Worm (Caenorhabditis elegans) whole organism, L4 larva: ENCODE results near the gene tig-2.

ENCODE experiments used
- F37D6.2 ChIP-seq: sonication (generic microtip); optimal IDR thresholded peaks from 2 replicates; lab custom pipeline; 2016; ENCODE audit warnings: mild to moderate bottlenecking, missing genetic modification characterization, missing compliant biosample characterization
- F44E2.7 ChIP-seq: fragments of 200-800 bp; sonication (Bioruptor generic); IDR thresholded peaks from 2 replicates; pipeline ENCODE4 v2.1.2; 2022; ENCODE audit warnings: missing genetic modification characterization, missing compliant biosample characterization
- F49E8.2 ChIP-seq: sonication (generic microtip); optimal IDR thresholded peaks from 2 replicates; lab custom pipeline; 2016; ENCODE audit warnings: missing compliant biosample characterization, mild to moderate bottlenecking, missing genetic modification characterization, borderline replicate concordance
- R02D3.7 ChIP-seq: fragments of 150-350 bp; sonication (generic microtip); optimal IDR thresholded peaks from 3 replicates; lab custom pipeline; 2014; ENCODE audit warnings: missing biosample characterization, missing genetic modification characterization
- Y105C5A.15 ChIP-seq: fragments of 200-800 bp; sonication (Bioruptor generic); IDR thresholded peaks from 2 replicates; pipeline ENCODE4 v1.3.6; 2022; ENCODE audit warnings: missing genetic modification characterization, missing compliant biosample characterization
- Y48G9A.11 ChIP-seq: fragments of 200-800 bp; sonication (Bioruptor generic); IDR thresholded peaks from 2 replicates; pipeline ENCODE4 v1.3.6; 2022; ENCODE audit warnings: missing genetic modification reagents, missing genetic modification characterization, missing compliant biosample characterization
- Y5F2A.4 ChIP-seq: fragments of 200-800 bp; sonication (Bioruptor generic); optimal IDR thresholded peaks from 2 replicates; lab custom pipeline; 2018; ENCODE audit warnings: mild to moderate bottlenecking, missing genetic modification characterization, missing compliant biosample characterization
- ZK546.5 ChIP-seq, 2 experiments: sonication (generic microtip); optimal IDR thresholded peaks; 2 replicates each; lab custom pipeline; 2017; ENCODE audit warnings: missing biosample characterization in 2 of 2, missing genetic modification characterization in 2 of 2
- aha-1 ChIP-seq: fragments of 150-350 bp; peaks from one replicate; lab custom pipeline; 2014; ENCODE audit warnings: missing biosample characterization, missing genetic modification characterization
- aly-2 ChIP-seq: sonication (generic microtip); optimal IDR thresholded peaks from 2 replicates; lab custom pipeline; 2018; ENCODE audit warnings: missing biosample characterization, missing genetic modification characterization
- ceh-20 ChIP-seq: fragments of 200-800 bp; sonication (Bioruptor generic); IDR thresholded peaks from 2 replicates; pipeline ENCODE4 v1.3.6; 2022; ENCODE audit warnings: missing genetic modification reagents, missing genetic modification characterization, missing compliant biosample characterization
- ceh-32 ChIP-seq: sonication (generic microtip); optimal IDR thresholded peaks from 2 replicates; lab custom pipeline; 2016; ENCODE audit warnings: mild to moderate bottlenecking, missing genetic modification characterization, missing compliant biosample characterization; ENCODE audit not compliant: poor library complexity
- ceh-44 ChIP-seq: fragments of 200-800 bp; sonication (Bioruptor generic); IDR thresholded peaks from 2 replicates; pipeline ENCODE4 v1.3.6; 2022; ENCODE audit warnings: missing genetic modification reagents, missing genetic modification characterization, missing compliant biosample characterization
- ceh-62 ChIP-seq: sonication (generic microtip); optimal IDR thresholded peaks from 2 replicates; lab custom pipeline; 2017; ENCODE audit warnings: missing biosample characterization, missing genetic modification characterization
- ceh-82 ChIP-seq: sonication (generic microtip); optimal IDR thresholded peaks from 2 replicates; lab custom pipeline; 2017; ENCODE audit warnings: missing biosample characterization, missing genetic modification characterization
- ctbp-1 ChIP-seq: fragments of 200-800 bp; sonication (Bioruptor generic); IDR thresholded peaks from 2 replicates; pipeline ENCODE4 v1.3.6; 2022; ENCODE audit warnings: missing genetic modification reagents, missing genetic modification characterization, missing compliant biosample characterization
- dmd-6 ChIP-seq: fragments of 200-800 bp; sonication (Bioruptor generic); IDR thresholded peaks from 2 replicates; pipeline ENCODE4 v1.3.6; 2022; ENCODE audit warnings: missing genetic modification reagents, missing genetic modification characterization, missing compliant biosample characterization
- dmd-9 ChIP-seq: fragments of 200-800 bp; sonication (Bioruptor generic); IDR thresholded peaks from 2 replicates; pipeline ENCODE4 v1.3.6; 2022; ENCODE audit warnings: missing genetic modification reagents, missing genetic modification characterization, missing compliant biosample characterization
- dve-1 ChIP-seq: sonication (generic microtip); optimal IDR thresholded peaks from 2 replicates; lab custom pipeline; 2017; ENCODE audit warnings: antibody characterized with exemption, mild to moderate bottlenecking, missing genetic modification characterization, missing compliant biosample characterization; ENCODE audit not compliant: insufficient read depth
- fkh-10 ChIP-seq: fragments of 150-350 bp; optimal IDR thresholded peaks from 2 replicates; lab custom pipeline; 2014; ENCODE audit warnings: missing biosample characterization, missing genetic modification reagents, missing genetic modification characterization
- fos-1 ChIP-seq: fragments of 150-350 bp; optimal IDR thresholded peaks from 2 replicates; lab custom pipeline; 2014; ENCODE audit warnings: missing biosample characterization, missing genetic modification characterization
- hif-1 ChIP-seq, 2 experiments: sonication (generic microtip); optimal IDR thresholded peaks; 2 replicates each; lab custom pipeline; 2016 to 2017; ENCODE audit warnings: missing compliant biosample characterization in 2 of 2, missing genetic modification characterization in 2 of 2, missing genetic modification reagents in 2 of 2, missing genotype in 2 of 2, mild to moderate bottlenecking in 1 of 2
- hlh-11 ChIP-seq: fragments of 200-800 bp; sonication (Bioruptor generic); optimal IDR thresholded peaks from 2 replicates; lab custom pipeline; 2018; ENCODE audit warnings: mild to moderate bottlenecking, missing genetic modification characterization, missing compliant biosample characterization
- hlh-30 ChIP-seq: sonication (generic microtip); optimal IDR thresholded peaks from 2 replicates; lab custom pipeline; 2017; ENCODE audit warnings: antibody characterized with exemption, mild to moderate bottlenecking, missing genetic modification characterization, missing compliant biosample characterization; ENCODE audit not compliant: insufficient read depth
- jun-1 ChIP-seq: fragments of 150-350 bp; optimal IDR thresholded peaks from 2 replicates; lab custom pipeline; 2014; ENCODE audit warnings: missing biosample characterization, missing genetic modification reagents, missing genetic modification characterization
- lin-1 ChIP-seq: fragments of 200-800 bp; sonication (Bioruptor generic); IDR thresholded peaks from 2 replicates; pipeline ENCODE4 v1.3.6; 2022; ENCODE audit warnings: missing genetic modification reagents, missing genetic modification characterization, missing compliant biosample characterization
- lin-13 ChIP-seq: fragments of 150-350 bp; optimal IDR thresholded peaks from 2 replicates; lab custom pipeline; 2014; ENCODE audit warnings: missing biosample characterization, missing genetic modification reagents, missing genetic modification characterization
- lin-39 ChIP-seq: fragments of 150-350 bp; optimal IDR thresholded peaks from 2 replicates; lab custom pipeline; 2014; ENCODE audit warnings: missing biosample characterization, missing genetic modification reagents, missing genetic modification characterization
- lir-3 ChIP-seq: sonication (generic microtip); optimal IDR thresholded peaks from 2 replicates; lab custom pipeline; 2016; ENCODE audit warnings: mild to moderate bottlenecking, missing genetic modification characterization, missing compliant biosample characterization
- lsy-2 ChIP-seq, 2 experiments: fragments of 150-350 bp in 1 of 2; sonication (generic microtip) in 1 of 2; optimal IDR thresholded peaks; 2 replicates each; lab custom pipeline; 2014 to 2017; ENCODE audit warnings: missing biosample characterization in 2 of 2, missing genetic modification characterization in 2 of 2
- mep-1 ChIP-seq: fragments of 150-350 bp; sonication (generic microtip); optimal IDR thresholded peaks from 3 replicates; lab custom pipeline; 2014; ENCODE audit warnings: missing biosample characterization, missing genetic modification characterization
- mes-2 ChIP-seq: sonication (generic microtip); optimal IDR thresholded peaks from 2 replicates; lab custom pipeline; 2016; ENCODE audit warnings: missing genotype, mild to moderate bottlenecking, missing genetic modification characterization, missing compliant biosample characterization; ENCODE audit not compliant: poor library complexity, severe bottlenecking
- mxl-3 ChIP-seq: fragments of 200-800 bp; sonication (Bioruptor generic); optimal IDR thresholded peaks from 2 replicates; lab custom pipeline; 2018; ENCODE audit warnings: mild to moderate bottlenecking, missing genetic modification characterization, missing compliant biosample characterization
- nhr-10 ChIP-seq: fragments of 150-350 bp; optimal IDR thresholded peaks from 2 replicates; lab custom pipeline; 2014; ENCODE audit warnings: missing biosample characterization, missing genetic modification characterization
- nhr-11 ChIP-seq: fragments of 150-350 bp; optimal IDR thresholded peaks from 2 replicates; lab custom pipeline; 2014; ENCODE audit warnings: missing biosample characterization, missing genetic modification characterization
- nhr-28 ChIP-seq: fragments of 150-350 bp; optimal IDR thresholded peaks from 2 replicates; lab custom pipeline; 2014; ENCODE audit warnings: missing biosample characterization, missing genetic modification characterization
- nhr-41 ChIP-seq: fragments of 200-800 bp; sonication (Bioruptor generic); IDR thresholded peaks from 2 replicates; pipeline ENCODE4 v1.3.6; 2022; ENCODE audit warnings: missing genetic modification reagents, missing genetic modification characterization, missing compliant biosample characterization
- nhr-42 ChIP-seq: fragments of 200-800 bp; sonication (Bioruptor generic); IDR thresholded peaks from 2 replicates; pipeline ENCODE4 v1.3.6; 2022; ENCODE audit warnings: missing genetic modification characterization, missing compliant biosample characterization
- php-3 ChIP-seq: fragments of 200-800 bp; sonication (Bioruptor generic); IDR thresholded peaks from 2 replicates; pipeline ENCODE4 v1.3.6; 2022; ENCODE audit warnings: missing genetic modification reagents, missing genetic modification characterization, missing compliant biosample characterization
- rbr-2 ChIP-seq: sonication (generic microtip); optimal IDR thresholded peaks from 2 replicates; lab custom pipeline; 2016; ENCODE audit warnings: missing genotype, missing genetic modification characterization, missing compliant biosample characterization
- saeg-2 ChIP-seq: fragments of 200-800 bp; sonication (Bioruptor generic); IDR thresholded peaks from 2 replicates; pipeline ENCODE4 v1.3.6; 2022; ENCODE audit warnings: missing genetic modification reagents, missing genetic modification characterization, missing compliant biosample characterization
- snpc-1.2 ChIP-seq: fragments of 200-800 bp; sonication (Bioruptor generic); IDR thresholded peaks from 2 replicates; pipeline ENCODE4 v1.3.6; 2022; ENCODE audit warnings: missing genetic modification reagents, missing genetic modification characterization, missing compliant biosample characterization
- spr-3 ChIP-seq: fragments of 200-800 bp; sonication (Bioruptor generic); optimal IDR thresholded peaks from 2 replicates; lab custom pipeline; 2018; ENCODE audit warnings: mild to moderate bottlenecking, missing genetic modification characterization, missing compliant biosample characterization
- tra-1 ChIP-seq: fragments of 200-800 bp; sonication (Bioruptor generic); IDR thresholded peaks from 2 replicates; pipeline ENCODE4 v1.3.6; 2022; ENCODE audit warnings: missing genetic modification reagents, missing genetic modification characterization, missing compliant biosample characterization
- unc-39 ChIP-seq: sonication (generic microtip); optimal IDR thresholded peaks from 2 replicates; lab custom pipeline; 2017; ENCODE audit warnings: missing biosample characterization, missing genetic modification characterization
- unc-62 ChIP-seq, 3 experiments: fragments of 150-350 bp in 1 of 3; sonication (generic microtip); optimal IDR thresholded peaks in 2 of 3; peaks in 1 of 3; 1 replicate in 1 of 3; 2 replicates in 2 of 3; lab custom pipeline; 2014 to 2017; ENCODE audit warnings: missing biosample characterization in 3 of 3, missing genetic modification characterization in 3 of 3, missing genetic modification reagents in 3 of 3, missing genotype in 1 of 3
- vab-7 ChIP-seq: fragments of 200-800 bp; sonication (Bioruptor generic); IDR thresholded peaks from 2 replicates; pipeline ENCODE4 v1.3.6; 2022; ENCODE audit warnings: missing genetic modification reagents, missing genetic modification characterization, missing compliant biosample characterization
- zag-1 ChIP-seq: fragments of 150-350 bp; optimal IDR thresholded peaks from 2 replicates; lab custom pipeline; 2014; ENCODE audit warnings: missing biosample characterization, missing genetic modification characterization
- zfp-2 ChIP-seq: sonication (generic microtip); optimal IDR thresholded peaks from 2 replicates; lab custom pipeline; 2016; ENCODE audit warnings: mild to moderate bottlenecking, missing genetic modification characterization, missing compliant biosample characterization
- zfp-3 ChIP-seq: fragments of 200-800 bp; sonication (Bioruptor generic); conservative IDR thresholded peaks from 2 replicates; pipeline ENCODE4 v1.3.6; 2022; ENCODE audit warnings: missing genetic modification reagents, missing genetic modification characterization, missing compliant biosample characterization
- ztf-11 ChIP-seq: fragments of 150-350 bp; optimal IDR thresholded peaks from 2 replicates; lab custom pipeline; 2014; ENCODE audit warnings: missing biosample characterization, missing genetic modification characterization

The tig-2 gene

ce11 chrV:4730075-4730474 lies at the start of gene tig-2:
Gene tig-2 (minus strand): TSS chrV:4730161.
- TF ChIP-seq dmd-6 (GFP tag; lab: Robert Waterston, UW) (peak; percentile 58), F49E8.2 (tag; lab: Kevin White, UChicago) (no peak), ceh-82 (tag; lab: Kevin White, UChicago) (no peak), zag-1 (tag; lab: Kevin White, UChicago) (no peak), hlh-11 (peak; percentile 28), tra-1 (GFP tag; lab: Robert Waterston, UW) (no peak), Y48G9A.11 (GFP tag; lab: Robert Waterston, UW) (no peak), ceh-20 (GFP tag; lab: Robert Waterston, UW) (0 out of 2 replicates have a peak, but pooled peaks have one; percentile 43), spr-3 (no peak), php-3 (GFP tag; lab: Robert Waterston, UW) (no peak), ceh-44 (no peak), fos-1 (tag; lab: Kevin White, UChicago) (no peak), rbr-2 (tag; lab: Kevin White, UChicago) (no peak), nhr-41 (no peak), F44E2.7 (GFP tag; lab: Robert Waterston, UW) (no peak), lin-13 (GFP tag; lab: Kevin White, UChicago) (no peak), mep-1 (peak; percentile 19), dmd-9 (GFP tag; lab: Robert Waterston, UW) (no peak), lsy-2 (tag; optimal IDR thresholded peaks at IDR 0.05; lab: Kevin White, UChicago) (peak in 1 of 2 experiments; percentile 29), saeg-2 (0 out of 2 replicates have a peak, but pooled peaks have one; percentile 25), ceh-32 (tag; lab: Kevin White, UChicago) (no peak), vab-7 (no peak), unc-39 (tag; lab: Kevin White, UChicago) (no peak), nhr-11 (peak; percentile 16), hlh-30 (peak; percentile 29), zfp-2 (tag; lab: Kevin White, UChicago) (no peak), dve-1 (no peak), lir-3 (tag; lab: Kevin White, UChicago) (no peak), ctbp-1 (GFP tag; lab: Robert Waterston, UW) (0 out of 2 replicates have a peak, but pooled peaks have one; percentile 11), ztf-11 (no peak), snpc-1.2 (no peak), nhr-28 (tag; lab: Kevin White, UChicago) (peak; percentile 48), nhr-10 (tag; lab: Kevin White, UChicago) (no peak), unc-62 (GFP tag; optimal IDR thresholded peaks at IDR 0.05 in 1 of 2; lab: Kevin White, UChicago) (peak in 1 of 2 experiments; percentile 99), unc-62 (tag; optimal IDR thresholded peaks at IDR 0.05; lab: Kevin White, UChicago) (no peak), ceh-62 (tag; lab: Kevin White, UChicago) (no peak), aly-2 (tag; lab: Kevin White, UChicago) (no peak), R02D3.7 (tag; lab: Kevin White, UChicago) (no peak), Y5F2A.4 (GFP tag; lab: Kevin White, UChicago) (no peak), F37D6.2 (tag; lab: Kevin White, UChicago) (no peak), lin-39 (tag; lab: Kevin White, UChicago) (no peak), lin-1 (GFP tag; lab: Robert Waterston, UW) (no peak), mxl-3 (GFP tag; lab: Kevin White, UChicago) (peak; percentile 65), mes-2 (tag; lab: Kevin White, UChicago) (no peak), ZK546.5 (tag; optimal IDR thresholded peaks at IDR 0.05; lab: Kevin White, UChicago) (no peak), Y105C5A.15 (GFP tag; lab: Robert Waterston, UW) (no peak), jun-1 (no peak), fkh-10 (GFP tag; lab: Kevin White, UChicago) (no peak), hif-1 (tag; optimal IDR thresholded peaks at IDR 0.05; lab: Kevin White, UChicago) (no peak), aha-1 (tag; lab: Kevin White, UChicago) (peak; percentile 80), zfp-3 (no peak), nhr-42 (GFP tag; lab: Robert Waterston, UW) (no peak)
